Fruit fly (Drosophila melanogaster) whole organism, embryonic: ENCODE measurements around the gene GABA-B-R2.

ENCODE experiments used
- Aef1 ChIP-seq: fragments of 200-800 bp; sonication (Bioruptor generic); IDR thresholded peaks from 3 replicates; pipeline ENCODE4 v1.3.6; 2022; ENCODE audit warnings: missing biosample characterization, missing genetic modification characterization
- B-H1 ChIP-seq: fragments of 200-800 bp; sonication (Bioruptor generic); IDR thresholded peaks from 3 replicates; pipeline ENCODE4 v1.3.6; 2022; ENCODE audit warnings: missing biosample characterization, missing genetic modification characterization
- B-H2 ChIP-seq: fragments of 200-800 bp; sonication (Bioruptor generic); optimal IDR thresholded peaks from 2 replicates; lab custom pipeline; 2018; ENCODE audit warnings: missing biosample characterization, mild to moderate bottlenecking, missing genetic modification characterization
- Bdp1 ChIP-seq: fragments of 200-800 bp; sonication (Bioruptor generic); optimal IDR thresholded peaks from 3 replicates; lab custom pipeline; 2016; ENCODE audit warnings: missing biosample characterization, missing genetic modification characterization
- CG10654 ChIP-seq: fragments of 200-800 bp; sonication (Bioruptor generic); optimal IDR thresholded peaks from 2 replicates; lab custom pipeline; 2016; ENCODE audit warnings: missing biosample characterization, missing genetic modification characterization
- CG10979 ChIP-seq: fragments of 200-800 bp; sonication (Bioruptor generic); optimal IDR thresholded peaks from 2 replicates; lab custom pipeline; 2018; ENCODE audit warnings: missing biosample characterization, mild to moderate bottlenecking, missing genetic modification characterization, moderate library complexity
- CG11695 ChIP-seq: fragments of 200-800 bp; sonication (Bioruptor generic); IDR thresholded peaks from 3 replicates; pipeline ENCODE4 v1.3.6; 2022; ENCODE audit warnings: missing biosample characterization, missing genetic modification characterization
- CG12744 ChIP-seq: fragments of 200-800 bp; sonication (Bioruptor generic); optimal IDR thresholded peaks from 2 replicates; lab custom pipeline; 2016; ENCODE audit warnings: missing biosample characterization, missing genetic modification characterization
- CG13894 ChIP-seq: fragments of 200-800 bp; sonication (Bioruptor generic); optimal IDR thresholded peaks from 3 replicates; lab custom pipeline; 2018; ENCODE audit warnings: missing biosample characterization, mild to moderate bottlenecking, missing genetic modification characterization, moderate library complexity
- CG16779 ChIP-seq: fragments of 200-800 bp; sonication (Bioruptor generic); IDR thresholded peaks from 2 replicates; pipeline ENCODE4 v1.3.6; 2022; ENCODE audit warnings: missing biosample characterization, missing genetic modification characterization
- CG18262 ChIP-seq: fragments of 200-800 bp; optimal IDR thresholded peaks from 3 replicates; lab custom pipeline; 2019; ENCODE audit warnings: missing biosample characterization, mild to moderate bottlenecking, missing genetic modification characterization, moderate library complexity
- CG1832 ChIP-seq: fragments of 200-800 bp; sonication (Bioruptor generic); optimal IDR thresholded peaks from 2 replicates; lab custom pipeline; 2017; ENCODE audit warnings: missing biosample characterization, mild to moderate bottlenecking, missing genetic modification characterization, inconsistent platforms
- CG2889 ChIP-seq: fragments of 200-800 bp; sonication (Bioruptor generic); IDR thresholded peaks from 3 replicates; pipeline ENCODE4 v1.3.6; 2022; ENCODE audit warnings: missing biosample characterization, missing genetic modification characterization
- CG30431 ChIP-seq: fragments of 200-800 bp; sonication (Bioruptor generic); optimal IDR thresholded peaks from 2 replicates; lab custom pipeline; 2017; ENCODE audit warnings: missing biosample characterization, missing genetic modification characterization
- CG6813 ChIP-seq: fragments of 200-800 bp; sonication (Bioruptor generic); optimal IDR thresholded peaks from 2 replicates; lab custom pipeline; 2017; ENCODE audit warnings: missing biosample characterization, missing genetic modification characterization, mild to moderate bottlenecking, moderate library complexity, missing genetic modification reagents
- CG7963 ChIP-seq: fragments of 200-800 bp; sonication (Bioruptor generic); IDR thresholded peaks from 3 replicates; pipeline ENCODE4 v1.3.6; 2022; ENCODE audit warnings: missing biosample characterization, missing genetic modification characterization; ENCODE audit not compliant: partially characterized antibody
- CG8924 ChIP-seq: fragments of 200-800 bp; optimal IDR thresholded peaks from 3 replicates; lab custom pipeline; 2019; ENCODE audit warnings: missing biosample characterization, mild to moderate bottlenecking, missing genetic modification characterization, moderate library complexity
- CG9215 ChIP-seq: fragments of 200-800 bp; sonication (Bioruptor generic); IDR thresholded peaks from 2 replicates; pipeline ENCODE4 v1.3.6; 2022; ENCODE audit warnings: missing biosample characterization, missing genetic modification characterization
- CG9609 ChIP-seq: fragments of 200-800 bp; sonication (Bioruptor generic); optimal IDR thresholded peaks from 3 replicates; lab custom pipeline; 2016; ENCODE audit warnings: missing biosample characterization, missing genetic modification characterization
- CkIIα-i1 ChIP-seq: fragments of 200-800 bp; sonication (Bioruptor generic); IDR thresholded peaks from 2 replicates; pipeline ENCODE4 v1.3.6; 2022; ENCODE audit warnings: missing biosample characterization, missing genetic modification characterization
- CrebB ChIP-seq: fragments of 200-800 bp; sonication (Bioruptor generic); optimal IDR thresholded peaks from 3 replicates; lab custom pipeline; 2018; ENCODE audit warnings: missing biosample characterization, mild to moderate bottlenecking, missing genetic modification characterization
- D19B ChIP-seq: fragments of 200-800 bp; sonication (Bioruptor generic); optimal IDR thresholded peaks from 2 replicates; lab custom pipeline; 2017; ENCODE audit warnings: missing biosample characterization, mild to moderate bottlenecking, missing genetic modification characterization
- Dad ChIP-seq: fragments of 200-800 bp; sonication (Bioruptor generic); optimal IDR thresholded peaks from 3 replicates; lab custom pipeline; 2016; ENCODE audit warnings: missing biosample characterization, missing genetic modification characterization
- Doc2 ChIP-seq: fragments of 200-800 bp; sonication (Bioruptor generic); IDR thresholded peaks from 2 replicates; pipeline ENCODE4 v1.3.6; 2022; ENCODE audit warnings: missing biosample characterization, missing genetic modification characterization
- Dref ChIP-seq: fragments of 200-800 bp; sonication (Bioruptor generic); IDR thresholded peaks from 2 replicates; pipeline ENCODE4 v1.3.6; 2022; ENCODE audit warnings: missing biosample characterization, missing genetic modification characterization
- Hey ChIP-seq: fragments of 200-800 bp; sonication (Bioruptor generic); optimal IDR thresholded peaks from 3 replicates; lab custom pipeline; 2018; ENCODE audit warnings: missing biosample characterization, mild to moderate bottlenecking, missing genetic modification characterization
- Lhr ChIP-seq: fragments of 200-800 bp; sonication (Bioruptor generic); optimal IDR thresholded peaks from 3 replicates; lab custom pipeline; 2017; ENCODE audit warnings: mild to moderate bottlenecking, missing biosample characterization, missing genetic modification reagents, missing genetic modification characterization
- Mes4 ChIP-seq: fragments of 200-800 bp; sonication (Bioruptor generic); optimal IDR thresholded peaks from 2 replicates; lab custom pipeline; 2016; ENCODE audit warnings: missing biosample characterization, missing genetic modification characterization
- NfI ChIP-seq: fragments of 200-800 bp; sonication (Bioruptor generic); optimal IDR thresholded peaks from 3 replicates; lab custom pipeline; 2018; ENCODE audit warnings: missing biosample characterization, mild to moderate bottlenecking, missing genetic modification characterization, moderate library complexity
- PHDP ChIP-seq: fragments of 200-800 bp; sonication (Bioruptor generic); optimal IDR thresholded peaks from 3 replicates; lab custom pipeline; 2018; ENCODE audit warnings: missing biosample characterization, mild to moderate bottlenecking, missing genetic modification characterization, moderate library complexity
- Tbp ChIP-seq: fragments of >200 bp; optimal IDR thresholded peaks from 2 replicates; lab custom pipeline; 2018; ENCODE audit warnings: missing biosample characterization, missing genetic modification characterization
- abd-A ChIP-seq: fragments of 200-800 bp; sonication (Bioruptor generic); optimal IDR thresholded peaks from 3 replicates; lab custom pipeline; 2019; ENCODE audit warnings: missing biosample characterization, mild to moderate bottlenecking, missing genetic modification characterization, moderate library complexity
- al ChIP-seq: fragments of 200-800 bp; sonication (Bioruptor generic); IDR thresholded peaks from 2 replicates; pipeline ENCODE4 v1.3.6; 2022; ENCODE audit warnings: missing biosample characterization, missing genetic modification characterization
- amos ChIP-seq: fragments of 200-800 bp; sonication (Bioruptor generic); IDR thresholded peaks from 2 replicates; pipeline ENCODE4 v1.3.6; 2022; ENCODE audit warnings: missing biosample characterization, missing genetic modification characterization; ENCODE audit not compliant: partially characterized antibody
- ap ChIP-seq: fragments of 200-800 bp; sonication (Bioruptor generic); IDR thresholded peaks from 2 replicates; pipeline ENCODE4 v1.3.6; 2022; ENCODE audit warnings: missing biosample characterization, missing genetic modification characterization
- bcd ChIP-seq: fragments of 200-800 bp; sonication (Bioruptor generic); optimal IDR thresholded peaks from 2 replicates; lab custom pipeline; 2017; ENCODE audit warnings: missing biosample characterization, mild to moderate bottlenecking, missing genetic modification characterization
- bigmax ChIP-seq: fragments of 200-800 bp; sonication (Bioruptor generic); optimal IDR thresholded peaks from 2 replicates; lab custom pipeline; 2018; ENCODE audit warnings: missing biosample characterization, mild to moderate bottlenecking, missing genetic modification characterization
- eve ChIP-seq, 2 experiments: fragments of >200 bp; optimal IDR thresholded peaks; 2 replicates each; lab custom pipeline; 2017; ENCODE audit warnings: missing biosample characterization in 2 of 2, missing genetic modification characterization in 2 of 2
- fd3F ChIP-seq: fragments of 200-800 bp; sonication (Bioruptor generic); optimal IDR thresholded peaks from 2 replicates; lab custom pipeline; 2018; ENCODE audit warnings: missing biosample characterization, mild to moderate bottlenecking, missing genetic modification characterization, moderate library complexity
- ham ChIP-seq: fragments of 200-800 bp; sonication (Bioruptor generic); IDR thresholded peaks from 2 replicates; pipeline ENCODE4 v1.3.6; 2022; ENCODE audit warnings: missing biosample characterization, missing genetic modification characterization
- mirr ChIP-seq: fragments of 200-800 bp; sonication (Bioruptor generic); optimal IDR thresholded peaks from 3 replicates; lab custom pipeline; 2018; ENCODE audit warnings: missing biosample characterization, mild to moderate bottlenecking, missing genetic modification characterization
- mld ChIP-seq: fragments of 200-800 bp; sonication (Bioruptor generic); IDR thresholded peaks from 3 replicates; pipeline ENCODE4 v1.3.6; 2022; ENCODE audit warnings: missing biosample characterization, missing genetic modification characterization; ENCODE audit not compliant: partially characterized antibody
- nerfin-2 ChIP-seq: fragments of 200-800 bp; sonication (Bioruptor generic); IDR thresholded peaks from 2 replicates; pipeline ENCODE4 v1.3.6; 2022; ENCODE audit warnings: missing biosample characterization, missing genetic modification characterization; ENCODE audit not compliant: partially characterized antibody
- odd ChIP-seq: fragments of 200-800 bp; sonication (Bioruptor generic); optimal IDR thresholded peaks from 2 replicates; lab custom pipeline; 2017; ENCODE audit warnings: missing biosample characterization, mild to moderate bottlenecking, missing genetic modification characterization
- p53 ChIP-seq: fragments of 200-800 bp; sonication (Bioruptor generic); optimal IDR thresholded peaks from 2 replicates; lab custom pipeline; 2016; ENCODE audit warnings: missing biosample characterization, missing genetic modification characterization
- prd ChIP-seq, 3 experiments: fragments of >200 bp in 2 of 3; fragments of 200-800 bp in 1 of 3; sonication (Bioruptor generic) in 1 of 3; optimal IDR thresholded peaks in 2 of 3; IDR thresholded peaks in 1 of 3; 2 replicates in 2 of 3; 3 replicates in 1 of 3; pipeline versions ENCODE4 v1.3.6 to Lab custom; 2017 to 2022; ENCODE audit warnings: missing biosample characterization in 1 of 3, missing genetic modification characterization in 1 of 3
- ranshi ChIP-seq: fragments of 200-800 bp; sonication (Bioruptor generic); IDR thresholded peaks from 2 replicates; pipeline ENCODE4 v1.3.6; 2022; ENCODE audit warnings: missing biosample characterization, missing genetic modification characterization
- sim ChIP-seq: fragments of 200-800 bp; sonication (Bioruptor generic); IDR thresholded peaks from 2 replicates; pipeline ENCODE4 v1.3.6; 2022; ENCODE audit warnings: missing biosample characterization, missing genetic modification characterization
- slou ChIP-seq: fragments of 200-800 bp; sonication (Bioruptor generic); optimal IDR thresholded peaks from 3 replicates; lab custom pipeline; 2016; ENCODE audit warnings: missing biosample characterization, missing genetic modification characterization
- tgo ChIP-seq: fragments of 200-800 bp; sonication (Bioruptor generic); IDR thresholded peaks from 3 replicates; pipeline ENCODE4 v1.3.6; 2022; ENCODE audit warnings: missing biosample characterization, missing genetic modification characterization
- yki ChIP-seq: fragments of >200 bp; optimal IDR thresholded peaks from 3 replicates; lab custom pipeline; 2018
- zfh1 ChIP-seq: fragments of 200-800 bp; sonication (Bioruptor generic); IDR thresholded peaks from 3 replicates; pipeline ENCODE4 v1.3.6; 2022; ENCODE audit warnings: missing biosample characterization, missing genetic modification characterization

GABA-B-R2 gene

dm6 chr3R:21781448-21781847 lies 5.8 kb upstream of the GABA-B-R2 start (continued):
- TF ChIP-seq Bdp1 (GFP tag; lab: Kevin White, UChicago) (peak; percentile 51), CG18262 (tag; lab: Kevin White, UChicago) (peak; percentile 76), prd (optimal IDR thresholded peaks at IDR 0.05; lab: Kevin White, UChicago) (no peak), prd (GFP tag; IDR thresholded peaks at IDR 0.05; lab: Robert Waterston, UW) (peak; percentile 79), CG12744 (GFP tag; lab: Kevin White, UChicago) (peak; percentile 19), CG10654 (GFP tag; lab: Kevin White, UChicago) (peak; percentile 55), eve (GFP tag; optimal IDR thresholded peaks at IDR 0.05; lab: Kevin White, UChicago) (no peak), Dad (GFP tag; lab: Kevin White, UChicago) (peak; percentile 49), Hey (tag; lab: Kevin White, UChicago) (no peak), fd3F (peak; percentile 62), abd-A (tag; lab: Kevin White, UChicago) (no peak), CG1832 (GFP tag; lab: Kevin White, UChicago) (no peak), CG13894 (tag; lab: Kevin White, UChicago) (no peak), slou (peak; percentile 16), Dref (no peak), B-H2 (GFP tag; lab: Kevin White, UChicago) (no peak), ham (GFP tag; lab: Robert Waterston, UW) (no peak), ranshi (GFP tag; lab: Robert Waterston, UW) (no peak), CG8924 (tag; lab: Kevin White, UChicago) (peak; percentile 71), nerfin-2 (no peak), CG9609 (GFP tag; lab: Kevin White, UChicago) (no peak), B-H1 (GFP tag; lab: Robert Waterston, UW) (peak; percentile 71), tgo (GFP tag; lab: Robert Waterston, UW) (peak; percentile 82), ap (GFP tag; lab: Robert Waterston, UW) (no peak), CG7963 (GFP tag; lab: Robert Waterston, UW) (no peak), NfI (GFP tag; lab: Kevin White, UChicago) (peak; percentile 57), CG11695 (peak; percentile 82), odd (no peak), CrebB (no peak), sim (GFP tag; lab: Robert Waterston, UW) (no peak), Lhr (GFP tag; lab: Kevin White, UChicago) (no peak), p53 (GFP tag; lab: Kevin White, UChicago) (no peak), CG6813 (GFP tag; lab: Kevin White, UChicago) (peak; percentile 41), mirr (GFP tag; lab: Kevin White, UChicago) (no peak), CG16779 (no peak), zfh1 (peak; percentile 61; the same call in 1 of the 3 replicates), amos (no peak), CkIIα-i1 (GFP tag; lab: Robert Waterston, UW) (no peak), Doc2 (no peak), D19B (peak; percentile 14), Tbp (no peak), PHDP (tag; lab: Kevin White, UChicago) (peak; percentile 71), CG30431 (GFP tag; lab: Kevin White, UChicago) (peak; percentile 26), yki (no peak), CG2889 (GFP tag; lab: Robert Waterston, UW) (0 out of 3 replicates have a peak, but pooled peaks have one; percentile 53), al (GFP tag; lab: Robert Waterston, UW) (peak; percentile 65), mld (no peak), CG9215 (GFP tag; lab: Robert Waterston, UW) (peak; percentile 52; the same call in 1 of the 2 replicates), Mes4 (peak; percentile 48), bcd (GFP tag; lab: Kevin White, UChicago) (peak; percentile 74), bigmax (GFP tag; lab: Kevin White, UChicago) (no peak), CG10979 (tag; lab: Kevin White, UChicago) (peak; percentile 73), Aef1 (peak; percentile 74)
